Worm (Caenorhabditis elegans): Measurements from ENCODE around the gene srh-28.

ce11 chrV:6731594-6731993, 44.0 kb downstream of the srh-28 start, which contains the start of gene grl-9:
- TF ChIP-seq somi-1 (GFP tag; optimal IDR thresholded peaks at IDR 0.05): no peak
- TF ChIP-seq attf-5 (GFP tag; optimal IDR thresholded peaks at IDR 0.05): no peak
- TF ChIP-seq nhr-120 (GFP tag; IDR thresholded peaks at IDR 0.05): no peak
- no peak for TF ChIP-seq Y67H2A.10 (GFP tag; conservative IDR thresholded peaks at IDR 0.05)
- TF ChIP-seq unc-62 (GFP tag; optimal IDR thresholded peaks at IDR 0.05): no peak
- TF ChIP-seq C06A6.2 (GFP tag; conservative IDR thresholded peaks at IDR 0.05): no peak
- TF ChIP-seq ztf-6 (GFP tag; IDR thresholded peaks at IDR 0.05): no peak
- TF ChIP-seq fkh-3 (tag; optimal IDR thresholded peaks at IDR 0.05): no peak
- TF ChIP-seq snpc-1.1 (tag; optimal IDR thresholded peaks at IDR 0.05; ENCODE audit: insufficient read depth): no peak
- TF ChIP-seq F33H1.4 (GFP tag; IDR thresholded peaks at IDR 0.05): no peak
- TF ChIP-seq ets-4 (GFP tag; optimal IDR thresholded peaks at IDR 0.05): no peak
